Worm (Caenorhabditis elegans) whole organism, L4 larva: ENCODE results near the gene ZK637.12.

ENCODE experiments used
- F37D6.2 ChIP-seq: sonication (generic microtip); optimal IDR thresholded peaks from 2 replicates; lab custom pipeline; 2016; ENCODE audit warnings: mild to moderate bottlenecking, missing genetic modification characterization, missing compliant biosample characterization
- F44E2.7 ChIP-seq: fragments of 200-800 bp; sonication (Bioruptor generic); IDR thresholded peaks from 2 replicates; pipeline ENCODE4 v2.1.2; 2022; ENCODE audit warnings: missing genetic modification characterization, missing compliant biosample characterization
- F49E8.2 ChIP-seq: sonication (generic microtip); optimal IDR thresholded peaks from 2 replicates; lab custom pipeline; 2016; ENCODE audit warnings: missing compliant biosample characterization, mild to moderate bottlenecking, missing genetic modification characterization, borderline replicate concordance
- T20F7.1 ChIP-seq: fragments of 200-800 bp; sonication (Bioruptor generic); optimal IDR thresholded peaks from 2 replicates; lab custom pipeline; 2018; ENCODE audit warnings: mild to moderate bottlenecking, missing genetic modification characterization, missing compliant biosample characterization
- Y48G9A.11 ChIP-seq: fragments of 200-800 bp; sonication (Bioruptor generic); IDR thresholded peaks from 2 replicates; pipeline ENCODE4 v1.3.6; 2022; ENCODE audit warnings: missing genetic modification reagents, missing genetic modification characterization, missing compliant biosample characterization
- aha-1 ChIP-seq: fragments of 150-350 bp; peaks from one replicate; lab custom pipeline; 2014; ENCODE audit warnings: missing biosample characterization, missing genetic modification characterization
- ama-1 ChIP-seq: fragments of 150-350 bp; optimal IDR thresholded peaks from 2 replicates; lab custom pipeline; 2014; ENCODE audit warnings: inconsistent platforms, mixed read lengths
- ceh-28 ChIP-seq: fragments of 150-350 bp; optimal IDR thresholded peaks from 2 replicates; lab custom pipeline; 2014; ENCODE audit warnings: missing biosample characterization, missing genetic modification reagents, missing genetic modification characterization
- ceh-32 ChIP-seq: sonication (generic microtip); optimal IDR thresholded peaks from 2 replicates; lab custom pipeline; 2016; ENCODE audit warnings: mild to moderate bottlenecking, missing genetic modification characterization, missing compliant biosample characterization; ENCODE audit not compliant: poor library complexity
- ceh-82 ChIP-seq: sonication (generic microtip); optimal IDR thresholded peaks from 2 replicates; lab custom pipeline; 2017; ENCODE audit warnings: missing biosample characterization, missing genetic modification characterization
- ctbp-1 ChIP-seq: fragments of 200-800 bp; sonication (Bioruptor generic); IDR thresholded peaks from 2 replicates; pipeline ENCODE4 v1.3.6; 2022; ENCODE audit warnings: missing genetic modification reagents, missing genetic modification characterization, missing compliant biosample characterization
- daf-12 ChIP-seq: fragments of 150-350 bp; optimal IDR thresholded peaks from 2 replicates; lab custom pipeline; 2014; ENCODE audit warnings: missing biosample characterization, missing genetic modification reagents, missing genetic modification characterization
- daf-16 ChIP-seq, 3 experiments: sonication (generic microtip); optimal IDR thresholded peaks; 2 replicates each; lab custom pipeline; 2016 to 2017; ENCODE audit warnings: missing genetic modification characterization in 3 of 3, missing genetic modification reagents in 3 of 3, mild to moderate bottlenecking in 2 of 3, missing compliant biosample characterization in 2 of 3, missing biosample characterization in 1 of 3, moderate library complexity in 1 of 3
- daf-19 ChIP-seq: fragments of 200-800 bp; sonication (Bioruptor generic); conservative IDR thresholded peaks from 2 replicates; pipeline ENCODE4 v1.3.6; 2022; ENCODE audit warnings: missing genetic modification characterization, missing compliant biosample characterization
- dmd-6 ChIP-seq: fragments of 200-800 bp; sonication (Bioruptor generic); IDR thresholded peaks from 2 replicates; pipeline ENCODE4 v1.3.6; 2022; ENCODE audit warnings: missing genetic modification reagents, missing genetic modification characterization, missing compliant biosample characterization
- dmd-8 ChIP-seq: fragments of 200-800 bp; sonication (Bioruptor generic); IDR thresholded peaks from 2 replicates; pipeline ENCODE4 v1.3.6; 2022; ENCODE audit warnings: missing genetic modification characterization, missing compliant biosample characterization
- duxl-1 ChIP-seq: sonication (generic microtip); optimal IDR thresholded peaks from 2 replicates; lab custom pipeline; 2016; ENCODE audit warnings: mild to moderate bottlenecking, missing genetic modification characterization, moderate library complexity, missing compliant biosample characterization; ENCODE audit not compliant: poor library complexity
- egl-27 ChIP-seq: sonication (generic microtip); optimal IDR thresholded peaks from 3 replicates; lab custom pipeline; 2017; ENCODE audit warnings: missing biosample characterization, missing genetic modification reagents, missing genetic modification characterization
- egl-43 ChIP-seq: fragments of 200-800 bp; sonication (Bioruptor generic); IDR thresholded peaks from 2 replicates; pipeline ENCODE4 v1.3.6; 2022; ENCODE audit warnings: missing genetic modification reagents, missing genetic modification characterization, missing compliant biosample characterization
- gei-8 ChIP-seq: fragments of 200-800 bp; sonication (Bioruptor generic); optimal IDR thresholded peaks from 2 replicates; lab custom pipeline; 2018; ENCODE audit warnings: mild to moderate bottlenecking, missing genetic modification characterization, missing compliant biosample characterization
- hlh-30 ChIP-seq: sonication (generic microtip); optimal IDR thresholded peaks from 2 replicates; lab custom pipeline; 2017; ENCODE audit warnings: antibody characterized with exemption, mild to moderate bottlenecking, missing genetic modification characterization, missing compliant biosample characterization; ENCODE audit not compliant: insufficient read depth
- jun-1 ChIP-seq: fragments of 150-350 bp; optimal IDR thresholded peaks from 2 replicates; lab custom pipeline; 2014; ENCODE audit warnings: missing biosample characterization, missing genetic modification reagents, missing genetic modification characterization
- lin-15B ChIP-seq: fragments of 150-350 bp; sonication (generic microtip); optimal IDR thresholded peaks from 3 replicates; lab custom pipeline; 2014; ENCODE audit warnings: missing biosample characterization, missing genetic modification characterization
- lin-29 ChIP-seq: fragments of 200-800 bp; sonication (Bioruptor generic); IDR thresholded peaks from 2 replicates; pipeline ENCODE4 v1.3.6; 2022; ENCODE audit warnings: missing genetic modification reagents, missing genetic modification characterization, missing compliant biosample characterization
- lin-39 ChIP-seq: fragments of 150-350 bp; optimal IDR thresholded peaks from 2 replicates; lab custom pipeline; 2014; ENCODE audit warnings: missing biosample characterization, missing genetic modification reagents, missing genetic modification characterization
- lsy-2 ChIP-seq, 2 experiments: fragments of 150-350 bp in 1 of 2; sonication (generic microtip) in 1 of 2; optimal IDR thresholded peaks; 2 replicates each; lab custom pipeline; 2014 to 2017; ENCODE audit warnings: missing biosample characterization in 2 of 2, missing genetic modification characterization in 2 of 2
- madf-5 ChIP-seq, 2 experiments: fragments of 200-800 bp; sonication (Bioruptor generic); IDR thresholded peaks; 2 replicates each; pipeline ENCODE4 v1.3.6; 2022; ENCODE audit warnings: missing compliant biosample characterization in 2 of 2, missing genetic modification characterization in 2 of 2
- madf-9 ChIP-seq: fragments of 200-800 bp; sonication (Bioruptor generic); conservative IDR thresholded peaks from 2 replicates; pipeline ENCODE4 v1.3.6; 2022; ENCODE audit warnings: missing genetic modification reagents, missing genetic modification characterization, missing compliant biosample characterization
- mdl-1 ChIP-seq, 2 experiments: fragments of 150-350 bp in 1 of 2; sonication (generic microtip) in 1 of 2; optimal IDR thresholded peaks; 2 replicates each; lab custom pipeline; 2014 to 2017; ENCODE audit warnings: missing biosample characterization in 2 of 2, missing genetic modification characterization in 2 of 2
- mdt-29 ChIP-seq: fragments of 200-800 bp; sonication (Bioruptor generic); IDR thresholded peaks from 2 replicates; pipeline ENCODE4 v1.3.6; 2022; ENCODE audit warnings: missing genetic modification reagents, missing genetic modification characterization, missing compliant biosample characterization
- mxl-3 ChIP-seq: fragments of 200-800 bp; sonication (Bioruptor generic); optimal IDR thresholded peaks from 2 replicates; lab custom pipeline; 2018; ENCODE audit warnings: mild to moderate bottlenecking, missing genetic modification characterization, missing compliant biosample characterization
- nhr-10 ChIP-seq: fragments of 150-350 bp; optimal IDR thresholded peaks from 2 replicates; lab custom pipeline; 2014; ENCODE audit warnings: missing biosample characterization, missing genetic modification characterization
- nhr-102 ChIP-seq: sonication (generic microtip); optimal IDR thresholded peaks from 2 replicates; lab custom pipeline; 2016; ENCODE audit warnings: mild to moderate bottlenecking, missing genetic modification characterization, moderate library complexity, missing compliant biosample characterization
- nhr-111 ChIP-seq: fragments of 200-800 bp; sonication (Bioruptor generic); optimal IDR thresholded peaks from 2 replicates; lab custom pipeline; 2018; ENCODE audit warnings: mild to moderate bottlenecking, missing genetic modification characterization, missing compliant biosample characterization
- nhr-237 ChIP-seq: sonication (generic microtip); optimal IDR thresholded peaks from 2 replicates; lab custom pipeline; 2017; ENCODE audit warnings: missing biosample characterization, missing genetic modification characterization
- nhr-41 ChIP-seq: fragments of 200-800 bp; sonication (Bioruptor generic); IDR thresholded peaks from 2 replicates; pipeline ENCODE4 v1.3.6; 2022; ENCODE audit warnings: missing genetic modification reagents, missing genetic modification characterization, missing compliant biosample characterization
- nhr-42 ChIP-seq: fragments of 200-800 bp; sonication (Bioruptor generic); IDR thresholded peaks from 2 replicates; pipeline ENCODE4 v1.3.6; 2022; ENCODE audit warnings: missing genetic modification characterization, missing compliant biosample characterization
- php-3 ChIP-seq: fragments of 200-800 bp; sonication (Bioruptor generic); IDR thresholded peaks from 2 replicates; pipeline ENCODE4 v1.3.6; 2022; ENCODE audit warnings: missing genetic modification reagents, missing genetic modification characterization, missing compliant biosample characterization
- pqm-1 ChIP-seq: sonication (generic microtip); optimal IDR thresholded peaks from 2 replicates; lab custom pipeline; 2017; ENCODE audit warnings: missing biosample characterization, missing genetic modification characterization
- rbr-2 ChIP-seq: sonication (generic microtip); optimal IDR thresholded peaks from 2 replicates; lab custom pipeline; 2016; ENCODE audit warnings: missing genotype, missing genetic modification characterization, missing compliant biosample characterization
- saeg-2 ChIP-seq: fragments of 200-800 bp; sonication (Bioruptor generic); IDR thresholded peaks from 2 replicates; pipeline ENCODE4 v1.3.6; 2022; ENCODE audit warnings: missing genetic modification reagents, missing genetic modification characterization, missing compliant biosample characterization
- sdz-12 ChIP-seq: fragments of 200-800 bp; sonication (Bioruptor generic); optimal IDR thresholded peaks from 2 replicates; lab custom pipeline; 2018; ENCODE audit warnings: mild to moderate bottlenecking, missing genetic modification characterization, missing compliant biosample characterization
- skn-1 ChIP-seq: fragments of 150-350 bp; optimal IDR thresholded peaks from 2 replicates; lab custom pipeline; 2014; ENCODE audit warnings: missing biosample characterization, missing genetic modification characterization
- snpc-4 ChIP-seq: fragments of 150-350 bp; optimal IDR thresholded peaks from 2 replicates; lab custom pipeline; 2014; ENCODE audit warnings: missing biosample characterization, missing genetic modification characterization
- unc-62 ChIP-seq, 3 experiments: fragments of 150-350 bp in 1 of 3; sonication (generic microtip); optimal IDR thresholded peaks in 2 of 3; peaks in 1 of 3; 1 replicate in 1 of 3; 2 replicates in 2 of 3; lab custom pipeline; 2014 to 2017; ENCODE audit warnings: missing biosample characterization in 3 of 3, missing genetic modification characterization in 3 of 3, missing genetic modification reagents in 3 of 3, missing genotype in 1 of 3
- vab-7 ChIP-seq: fragments of 200-800 bp; sonication (Bioruptor generic); IDR thresholded peaks from 2 replicates; pipeline ENCODE4 v1.3.6; 2022; ENCODE audit warnings: missing genetic modification reagents, missing genetic modification characterization, missing compliant biosample characterization
- zag-1 ChIP-seq: fragments of 150-350 bp; optimal IDR thresholded peaks from 2 replicates; lab custom pipeline; 2014; ENCODE audit warnings: missing biosample characterization, missing genetic modification characterization
- zip-2 ChIP-seq: fragments of 150-350 bp; optimal IDR thresholded peaks from 2 replicates; lab custom pipeline; 2014; ENCODE audit warnings: missing biosample characterization, missing genetic modification characterization
- ztf-11 ChIP-seq: fragments of 150-350 bp; optimal IDR thresholded peaks from 2 replicates; lab custom pipeline; 2014; ENCODE audit warnings: missing biosample characterization, missing genetic modification characterization

ZK637.12 gene

DNA sequence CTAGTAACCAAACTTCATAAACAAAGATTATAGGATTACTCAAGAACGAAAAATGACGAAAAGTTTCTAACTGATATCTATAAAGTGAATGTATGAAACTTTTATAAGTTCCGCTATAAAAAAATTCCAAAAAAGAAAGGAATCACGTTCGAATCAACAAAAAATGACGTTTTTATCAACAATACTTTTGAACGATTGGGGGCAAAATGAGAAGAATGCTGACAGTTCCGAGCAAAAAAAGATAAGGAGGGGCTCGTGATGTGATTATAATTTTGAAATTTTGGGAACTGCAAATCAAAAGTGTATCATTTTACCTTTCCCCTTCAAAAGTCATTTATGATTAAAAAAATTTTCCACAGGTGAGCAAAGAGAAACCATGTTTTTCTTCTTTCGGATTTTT, 45.1 kb upstream of the ZK637.12 start (continued):
- TF ChIP-seq zip-2 (tag; lab: Kevin White, UChicago) (no peak), sdz-12 (no peak), unc-62 (GFP tag; optimal IDR thresholded peaks at IDR 0.05 in 1 of 2; lab: Kevin White, UChicago) (no peak), unc-62 (tag; optimal IDR thresholded peaks at IDR 0.05; lab: Kevin White, UChicago) (no peak), snpc-4 (tag; lab: Kevin White, UChicago) (no peak), T20F7.1 (GFP tag; lab: Kevin White, UChicago) (peak; percentile 7), nhr-10 (tag; lab: Kevin White, UChicago) (no peak), ama-1 (lab: Kevin White, UChicago) (no peak), Y48G9A.11 (no peak), lin-15B (tag; lab: Kevin White, UChicago) (no peak), nhr-41 (no peak), ceh-28 (tag; lab: Kevin White, UChicago) (no peak), ceh-82 (tag; lab: Kevin White, UChicago) (no peak), mdt-29 (GFP tag; lab: Robert Waterston, UW) (no peak), duxl-1 (tag; lab: Kevin White, UChicago) (no peak), zag-1 (tag; lab: Kevin White, UChicago) (no peak), egl-27 (tag; lab: Kevin White, UChicago) (no peak), ctbp-1 (GFP tag; lab: Robert Waterston, UW) (no peak), rbr-2 (no peak), mxl-3 (GFP tag; lab: Kevin White, UChicago) (no peak), nhr-102 (tag; lab: Kevin White, UChicago) (no peak), lin-29 (GFP tag; lab: Robert Waterston, UW) (no peak), vab-7 (GFP tag; lab: Robert Waterston, UW) (no peak), madf-5 (GFP tag; IDR thresholded peaks at IDR 0.05; lab: Robert Waterston, UW) (no peak), lsy-2 (tag; optimal IDR thresholded peaks at IDR 0.05; lab: Kevin White, UChicago) (no peak), aha-1 (tag; lab: Kevin White, UChicago) (peak; percentile 26), daf-12 (tag; lab: Kevin White, UChicago) (no peak), F49E8.2 (tag; lab: Kevin White, UChicago) (no peak), ztf-11 (no peak), egl-43 (no peak), daf-19 (GFP tag; lab: Robert Waterston, UW) (no peak), php-3 (peak; percentile 35; the same call in 1 of the 2 replicates), nhr-237 (tag; lab: Kevin White, UChicago) (no peak), skn-1 (tag; lab: Kevin White, UChicago) (no peak), daf-16 (GFP tag; optimal IDR thresholded peaks at IDR 0.05; lab: Kevin White, UChicago) (no peak), daf-16 (tag; optimal IDR thresholded peaks at IDR 0.05; lab: Kevin White, UChicago) (peak; percentile 70), saeg-2 (GFP tag; lab: Robert Waterston, UW) (no peak), hlh-30 (peak; percentile 29), nhr-111 (GFP tag; lab: Kevin White, UChicago) (no peak), dmd-6 (GFP tag; lab: Robert Waterston, UW) (peak; percentile 87), pqm-1 (peak; percentile 78), nhr-42 (no peak), jun-1 (tag; lab: Kevin White, UChicago) (no peak), madf-9 (no peak), gei-8 (GFP tag; lab: Kevin White, UChicago) (no peak), F37D6.2 (tag; lab: Kevin White, UChicago) (no peak), ceh-32 (tag; lab: Kevin White, UChicago) (no peak), dmd-8 (no peak), F44E2.7 (no peak), mdl-1 (tag; optimal IDR thresholded peaks at IDR 0.05; lab: Kevin White, UChicago) (peak in 1 of 2 experiments; percentile 40), lin-39 (tag; lab: Kevin White, UChicago) (no peak)
